Worm (Caenorhabditis elegans): ENCODE measurements around the gene nhr-231.

DNA sequence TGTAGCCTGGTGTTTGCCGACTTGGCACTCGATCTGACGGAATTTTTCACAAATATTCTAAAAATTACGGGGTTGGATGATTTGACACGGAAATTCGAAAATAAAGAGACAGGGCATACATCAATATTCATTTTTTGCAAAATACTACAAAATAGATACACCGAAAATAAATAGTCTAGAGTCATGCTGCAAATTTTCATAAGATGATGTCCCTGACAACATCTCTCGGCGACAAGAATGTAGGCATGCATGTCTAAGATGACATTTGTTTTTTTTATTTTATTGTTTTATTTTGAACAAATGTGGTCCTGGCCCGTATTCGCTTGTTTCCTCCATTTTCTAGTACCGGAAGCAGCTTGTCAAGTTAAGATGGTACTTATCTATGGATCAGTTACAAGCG lies 19.4 kb upstream of the nhr-231 start, which contains the start of gene clec-256:
- TF ChIP-seq ama-1 (optimal IDR thresholded peaks at IDR 0.05) (no peak), pag-3 (tag; optimal IDR thresholded peaks at IDR 0.05; ENCODE audit: borderline replicate concordance) (no peak), nhr-11 (tag; optimal IDR thresholded peaks at IDR 0.05) (no peak), fkh-10 (GFP tag; optimal IDR thresholded peaks at IDR 0.05) (no peak), pha-4 (tag; optimal IDR thresholded peaks at IDR 0.05) (no peak), ceh-30 (tag; optimal IDR thresholded peaks at IDR 0.05) (no peak), unc-86 (tag; optimal IDR thresholded peaks at IDR 0.05) (no peak), ceh-45 (GFP tag; IDR thresholded peaks at IDR 0.05) (no peak), syd-9 (tag; optimal IDR thresholded peaks at IDR 0.05) (no peak), C08G9.2 (tag; optimal IDR thresholded peaks at IDR 0.05) (no peak), C38D4.7 (GFP tag; optimal IDR thresholded peaks at IDR 0.05) (no peak), dmd-4 (tag; optimal IDR thresholded peaks at IDR 0.05; ENCODE audit: borderline replicate concordance) (no peak), tbx-2 (tag; optimal IDR thresholded peaks at IDR 0.05) (no peak), elt-4 (tag; optimal IDR thresholded peaks at IDR 0.05) (no peak)

All from whole organism, late embryonic.